Worm (Caenorhabditis elegans): ENCODE results near the gene pnp-1.

pnp-1 gene

DNA sequence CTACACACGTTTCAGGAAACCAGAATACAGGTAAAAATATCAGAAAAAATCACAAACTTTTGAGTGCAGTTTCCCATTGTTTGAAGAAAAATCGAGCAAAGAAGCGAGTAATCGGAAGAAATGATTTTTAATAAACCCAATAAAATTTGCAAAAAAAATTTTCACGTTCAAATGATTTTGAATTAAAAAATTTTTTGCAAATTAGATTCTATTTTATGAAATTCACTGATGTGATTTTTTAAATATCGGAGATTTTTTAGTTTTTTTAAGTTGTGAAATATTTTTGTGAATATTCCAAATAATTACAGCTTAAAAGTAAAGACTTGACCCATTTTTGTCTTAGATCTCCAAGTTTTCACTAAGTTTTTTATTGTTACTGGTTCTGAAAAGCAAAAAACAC is at the start of gene pnp-1:
pnp-1 (minus strand) TSS at position 101 of the 400 bp plus-strand sequence.
- TF ChIP-seq hlh-12 (tag; optimal IDR thresholded peaks at IDR 0.05) (no peak), sptf-2 (GFP tag; optimal IDR thresholded peaks at IDR 0.05) (no peak)

- TF ChIP-seq B0019.2 (GFP tag; conservative IDR thresholded peaks at IDR 0.05), result no peak
Observed at ce11 chrIV:343279-343678, 45.2 kb upstream of the pnp-1 start.

- TF ChIP-seq lsl-1 (GFP tag; optimal IDR thresholded peaks at IDR 0.05), result no peak
- TF ChIP-seq tlf-1 (GFP tag; optimal IDR thresholded peaks at IDR 0.05), result no peak
- no peak for TF ChIP-seq ekl-4 (GFP tag; IDR thresholded peaks at IDR 0.05)
- TF ChIP-seq mel-28 (tag; optimal IDR thresholded peaks at IDR 0.05; ENCODE audit: borderline replicate concordance), result no peak
- TF ChIP-seq lin-26 (GFP tag; IDR thresholded peaks at IDR 0.05), result no peak
- TF ChIP-seq attf-3 (GFP tag; conservative IDR thresholded peaks at IDR 0.05), result no peak
- TF ChIP-seq ztf-3 (GFP tag; optimal IDR thresholded peaks at IDR 0.05), result no peak
- no peak for TF ChIP-seq ztf-22 (GFP tag; optimal IDR thresholded peaks at IDR 0.05)
- no peak for TF ChIP-seq snpc-4 (GFP tag; optimal IDR thresholded peaks at IDR 0.05)
- TF ChIP-seq snpc-4 (tag; optimal IDR thresholded peaks at IDR 0.05), result no peak
- TF ChIP-seq ceh-58 (GFP tag; IDR thresholded peaks at IDR 0.05), result no peak
- TF ChIP-seq dpl-1 (GFP tag; optimal IDR thresholded peaks at IDR 0.05), result no peak
- no peak for TF ChIP-seq ceh-91 (GFP tag; IDR thresholded peaks at IDR 0.05)
- no peak for TF ChIP-seq egl-44 (GFP tag; IDR thresholded peaks at IDR 0.05)
- TF ChIP-seq madf-3 (GFP tag; IDR thresholded peaks at IDR 0.05), result no peak
- no peak for TF ChIP-seq gei-17 (GFP tag; optimal IDR thresholded peaks at IDR 0.05)
- TF ChIP-seq T07F8.4 (tag; optimal IDR thresholded peaks at IDR 0.05), result no peak
- TF ChIP-seq hlh-26 (GFP tag; conservative IDR thresholded peaks at IDR 0.05), result no peak
Observed at ce11 chrIV:339508-339907, 41.4 kb upstream of the pnp-1 start, which contains the start of gene cdh-8. Gene cdh-8 (plus strand): TSS chrIV:339808.

ce11 chrIV:338192-338831 is 40.2 kb upstream of the pnp-1 start:
- TF ChIP-seq snpc-4 (GFP tag; optimal IDR thresholded peaks at IDR 0.05) (no peak), snpc-4 (tag; optimal IDR thresholded peaks at IDR 0.05) (peak in 2 of 4 experiments; percentile 91 to 94), snpc-1.1 (tag; optimal IDR thresholded peaks at IDR 0.05; ENCODE audit: insufficient read depth) (peak; percentile 70), hmg-20 (GFP tag; IDR thresholded peaks at IDR 0.05) (no peak), hmg-1.2 (GFP tag; IDR thresholded peaks at IDR 0.05) (0 out of 2 replicates have a peak, but pooled peaks have one; percentile 21), ceh-58 (GFP tag; IDR thresholded peaks at IDR 0.05) (no peak)

DNA sequence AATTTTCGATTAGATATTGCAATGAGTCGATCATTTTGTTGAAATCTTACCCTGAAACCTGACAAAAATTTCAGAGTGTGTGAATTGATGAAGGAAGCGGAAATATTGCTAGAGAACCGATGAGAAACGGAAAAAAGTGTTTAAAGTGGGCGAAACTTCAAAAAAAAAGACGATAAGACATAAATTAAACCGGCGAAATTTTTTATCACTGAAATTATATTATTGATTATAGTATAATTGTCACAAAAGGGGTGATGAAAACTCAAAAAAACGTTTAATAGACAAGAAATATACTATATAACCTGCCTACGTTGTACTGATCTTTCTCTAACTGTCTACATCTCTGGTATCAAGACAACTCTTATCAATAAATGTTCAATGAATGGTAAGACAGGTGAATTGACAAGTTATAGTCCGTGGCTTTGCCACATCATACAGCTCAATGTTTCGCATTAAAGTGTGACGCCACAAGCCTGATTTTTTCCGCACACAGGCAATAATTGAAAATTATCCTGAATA is 39.1 kb upstream of the pnp-1 start, which contains the start of gene pxmp-4:
pxmp-4 (minus strand) TSS at position 51 of the 519 bp plus-strand sequence.
- peak; percentile 72 for TF ChIP-seq nhr-80 (tag; optimal IDR thresholded peaks at IDR 0.05)
- peak; percentile 66 to 75 for TF ChIP-seq let-607 (tag; optimal IDR thresholded peaks at IDR 0.05)
- TF ChIP-seq repo-1 (tag; optimal IDR thresholded peaks at IDR 0.05), result no peak

DNA sequence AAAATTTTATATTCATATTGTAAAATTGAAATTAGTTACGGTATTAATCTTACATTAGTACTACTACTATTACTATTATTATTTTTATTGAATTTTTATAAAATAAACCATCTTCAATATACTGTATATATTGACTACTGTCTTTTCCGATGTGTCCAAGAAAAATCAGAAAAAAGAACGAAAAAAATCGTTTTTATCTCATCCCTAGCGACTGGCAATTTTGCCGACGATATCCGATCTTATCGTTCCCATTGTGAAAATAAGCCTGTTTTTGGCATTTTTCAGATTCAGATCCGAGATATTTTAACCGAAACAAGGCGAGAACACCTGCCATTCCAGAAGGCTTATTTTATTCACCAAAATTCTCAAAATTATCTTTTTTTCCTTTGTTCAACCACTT is 32.4 kb upstream of the pnp-1 start, which contains the start of gene F18F11.4:
F18F11.4 (plus strand) TSS at position 301 of the 400 bp plus-strand sequence.
- no peak for TF ChIP-seq K12H6.12 (tag; optimal IDR thresholded peaks at IDR 0.05)
- TF ChIP-seq zim-3 (tag; optimal IDR thresholded peaks at IDR 0.05), result no peak
- no peak for TF ChIP-seq die-1 (tag; optimal IDR thresholded peaks at IDR 0.05)
- TF ChIP-seq ZK185.1 (tag; optimal IDR thresholded peaks at IDR 0.05; ENCODE audit: poor library complexity, severe bottlenecking), result no peak

Data from whole organism, young adult.